Worm (Caenorhabditis elegans) whole organism, young adult: ENCODE data around the gene tbx-35.
A peak's percentile ranks its signal among the peaks of the same experiment; 100 is the strongest.

Experiments
- F39B2.1 ChIP-seq: fragments of 200-800 bp; sonication (Bioruptor generic); IDR thresholded peaks from 2 replicates; pipeline ENCODE4 v1.3.6; 2022; ENCODE audit warnings: missing genetic modification reagents, missing genetic modification characterization, missing compliant biosample characterization
- F55B11.4 ChIP-seq: sonication (generic microtip); optimal IDR thresholded peaks from 2 replicates; lab custom pipeline; 2016; ENCODE audit warnings: missing compliant biosample characterization, missing genetic modification characterization, borderline replicate concordance; ENCODE audit not compliant: insufficient read depth
- Y67H2A.10 ChIP-seq: fragments of 200-800 bp; sonication (Bioruptor generic); conservative IDR thresholded peaks from 2 replicates; pipeline ENCODE4 v1.3.6; 2022; ENCODE audit warnings: missing genetic modification reagents, missing genetic modification characterization, missing compliant biosample characterization
- ZK185.1 ChIP-seq: sonication (generic microtip); optimal IDR thresholded peaks from 2 replicates; lab custom pipeline; 2016; ENCODE audit warnings: mild to moderate bottlenecking, missing genetic modification characterization, missing compliant biosample characterization; ENCODE audit not compliant: poor library complexity, severe bottlenecking
- aptf-3 ChIP-seq: fragments of 200-800 bp; sonication (Bioruptor generic); IDR thresholded peaks from 2 replicates; pipeline ENCODE4 v1.3.6; 2022; ENCODE audit warnings: missing genetic modification characterization, missing compliant biosample characterization
- gei-17 ChIP-seq: fragments of 200-800 bp; sonication (Bioruptor generic); optimal IDR thresholded peaks from 2 replicates; lab custom pipeline; 2018; ENCODE audit warnings: mild to moderate bottlenecking, missing genetic modification characterization, missing compliant biosample characterization
- hlh-26 ChIP-seq: fragments of 200-800 bp; sonication (Bioruptor generic); conservative IDR thresholded peaks from 2 replicates; pipeline ENCODE4 v1.3.6; 2022; ENCODE audit warnings: missing genetic modification reagents, missing genetic modification characterization, missing compliant biosample characterization
- nhr-80 ChIP-seq: sonication (generic microtip); optimal IDR thresholded peaks from 2 replicates; lab custom pipeline; 2016; ENCODE audit warnings: missing genetic modification characterization, missing compliant biosample characterization
- repo-1 ChIP-seq: sonication (generic microtip); optimal IDR thresholded peaks from 2 replicates; lab custom pipeline; 2017; ENCODE audit warnings: mild to moderate bottlenecking, missing genetic modification characterization, missing compliant biosample characterization
- sdz-38 ChIP-seq: sonication (generic microtip); optimal IDR thresholded peaks from 2 replicates; lab custom pipeline; 2016; ENCODE audit warnings: missing genotype, missing genetic modification characterization, missing compliant biosample characterization
- snpc-1.1 ChIP-seq: sonication (generic microtip); optimal IDR thresholded peaks from 2 replicates; lab custom pipeline; 2017; ENCODE audit warnings: missing genetic modification characterization, mild to moderate bottlenecking, missing compliant biosample characterization, antibody characterized with exemption, moderate library complexity, missing genotype, missing genetic modification reagents; ENCODE audit not compliant: insufficient read depth
- snpc-4 ChIP-seq, 5 experiments: fragments of 150-350 bp in 1 of 5; sonication (generic microtip) in 4 of 5; optimal IDR thresholded peaks; 2 replicates each; lab custom pipeline; 2014 to 2018; ENCODE audit warnings: missing genetic modification characterization in 5 of 5, missing biosample characterization in 3 of 5, antibody characterized with exemption in 2 of 5, mild to moderate bottlenecking in 2 of 5, missing compliant biosample characterization in 2 of 5, missing genotype in 2 of 5, moderate library complexity in 2 of 5, missing genetic modification reagents in 1 of 5
- somi-1 ChIP-seq: fragments of 200-800 bp; sonication (Bioruptor generic); optimal IDR thresholded peaks from 2 replicates; lab custom pipeline; 2018; ENCODE audit warnings: mild to moderate bottlenecking, missing genetic modification characterization, missing compliant biosample characterization
- zfh-2 ChIP-seq: fragments of 200-800 bp; sonication (Bioruptor generic); conservative IDR thresholded peaks from 2 replicates; pipeline ENCODE4 v1.3.6; 2022; ENCODE audit warnings: missing genetic modification reagents, missing genetic modification characterization, missing compliant biosample characterization

DNA sequence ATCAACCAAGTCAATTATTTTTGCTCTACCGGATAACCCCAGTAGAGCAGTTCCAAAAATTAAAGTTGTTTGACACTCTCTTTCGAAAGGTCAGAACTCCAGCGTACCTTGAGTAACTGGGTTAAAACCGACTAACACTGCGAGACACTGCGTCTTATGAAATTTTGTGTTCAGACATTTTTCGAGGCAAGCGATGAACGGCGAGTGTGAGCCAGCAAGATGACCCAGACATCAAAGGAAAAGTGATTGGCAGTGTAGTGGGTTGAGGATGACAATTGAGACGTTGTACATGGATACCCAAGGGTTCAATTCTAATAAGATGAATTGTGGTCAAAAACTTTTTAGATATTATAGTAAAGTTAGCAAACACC lies 18.9 kb upstream of the tbx-35 start:
- TF ChIP-seq zfh-2 (GFP tag; lab: Robert Waterston, UW): no peak
- TF ChIP-seq repo-1: no peak
- TF ChIP-seq gei-17 (GFP tag; lab: Kevin White, UChicago): no peak
- TF ChIP-seq sdz-38 (tag; lab: Kevin White, UChicago): no peak
- TF ChIP-seq hlh-26: no peak
- no peak for TF ChIP-seq somi-1 (GFP tag; lab: Kevin White, UChicago)
- TF ChIP-seq snpc-4 (GFP tag; optimal IDR thresholded peaks at IDR 0.05; lab: Kevin White, UChicago): peak; percentile 93
- peak; percentile 98 to 99 (median 98) for TF ChIP-seq snpc-4 (tag; optimal IDR thresholded peaks at IDR 0.05; lab: Kevin White, UChicago)
- peak; percentile 18 for TF ChIP-seq ZK185.1 (tag; lab: Kevin White, UChicago)
- peak; percentile 82 for TF ChIP-seq snpc-1.1
- TF ChIP-seq Y67H2A.10: no peak; the same call in 1 of the 2 replicates
- peak; percentile 11 for TF ChIP-seq nhr-80 (tag; lab: Kevin White, UChicago)
- TF ChIP-seq F39B2.1: no peak
- TF ChIP-seq aptf-3 (GFP tag; lab: Robert Waterston, UW): no peak; the same call in 1 of the 2 replicates
- no peak for TF ChIP-seq F55B11.4 (tag; lab: Kevin White, UChicago)
